Worm (Caenorhabditis elegans): Measurements from ENCODE around the gene unc-68.

The unc-68 gene

ce11 chrV:6878559-6878958, 50.3 kb downstream of the unc-68 start:
- TF ChIP-seq T22C8.4 (GFP tag; IDR thresholded peaks at IDR 0.05) (no peak), cog-1 (tag; optimal IDR thresholded peaks at IDR 0.05) (no peak), klf-2 (GFP tag; conservative IDR thresholded peaks at IDR 0.05) (no peak), ztf-23 (GFP tag; IDR thresholded peaks at IDR 0.05) (no peak), ref-1 (GFP tag; conservative IDR thresholded peaks at IDR 0.05) (no peak), ztf-29 (GFP tag; IDR thresholded peaks at IDR 0.05) (no peak), med-1 (GFP tag; optimal IDR thresholded peaks at IDR 0.05; ENCODE audit: insufficient read depth) (no peak)

- TF ChIP-seq cog-1 (tag; optimal IDR thresholded peaks at IDR 0.05) (no peak), ztf-29 (GFP tag; IDR thresholded peaks at IDR 0.05) (0 out of 2 replicates have a peak, but pooled peaks have one; percentile 14)
Measured at ce11 chrV:6876763-6877515, 51.9 kb downstream of the unc-68 start.

- TF ChIP-seq med-1 (GFP tag; optimal IDR thresholded peaks at IDR 0.05; ENCODE audit: insufficient read depth) (no peak), ref-1 (GFP tag; conservative IDR thresholded peaks at IDR 0.05) (no peak), flt-1 (GFP tag; IDR thresholded peaks at IDR 0.05) (no peak), cog-1 (tag; optimal IDR thresholded peaks at IDR 0.05) (no peak), ztf-29 (GFP tag; IDR thresholded peaks at IDR 0.05) (no peak), klf-2 (GFP tag; conservative IDR thresholded peaks at IDR 0.05) (no peak), ztf-23 (GFP tag; IDR thresholded peaks at IDR 0.05) (no peak), T22C8.4 (GFP tag; IDR thresholded peaks at IDR 0.05) (no peak), tab-1 (GFP tag; IDR thresholded peaks at IDR 0.05) (no peak)
Measured at ce11 chrV:6875795-6876194, 53.0 kb downstream of the unc-68 start.

DNA sequence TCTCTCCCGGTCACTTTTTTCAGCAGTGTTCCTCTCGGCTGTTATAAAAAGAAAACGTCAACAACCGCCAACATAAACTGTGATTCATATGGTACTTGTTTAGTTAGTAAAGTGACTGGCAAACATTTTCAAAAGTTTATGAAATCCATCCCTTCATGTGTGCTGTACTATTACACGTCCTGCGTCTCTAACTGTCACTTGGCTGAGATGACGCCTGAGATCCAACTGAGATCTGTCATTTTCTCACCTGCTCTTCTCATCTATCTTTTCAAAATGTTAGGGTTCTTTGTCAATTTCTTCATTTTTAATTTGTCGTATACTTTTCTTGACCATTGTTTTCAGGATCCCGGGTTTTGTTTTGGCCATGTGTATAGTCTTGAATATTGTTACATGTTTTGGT, 54.1 kb downstream of the unc-68 start:
- TF ChIP-seq flt-1 (GFP tag; IDR thresholded peaks at IDR 0.05) (no peak), ztf-29 (GFP tag; IDR thresholded peaks at IDR 0.05) (no peak), ztf-23 (GFP tag; IDR thresholded peaks at IDR 0.05) (no peak), T22C8.4 (GFP tag; IDR thresholded peaks at IDR 0.05) (no peak), klf-2 (GFP tag; conservative IDR thresholded peaks at IDR 0.05) (no peak), tab-1 (GFP tag; IDR thresholded peaks at IDR 0.05) (no peak), cog-1 (tag; optimal IDR thresholded peaks at IDR 0.05) (no peak), med-1 (GFP tag; optimal IDR thresholded peaks at IDR 0.05; ENCODE audit: insufficient read depth) (no peak), ref-1 (GFP tag; conservative IDR thresholded peaks at IDR 0.05) (no peak)

ce11 chrV:6870004-6870403, 58.8 kb downstream of the unc-68 start, which contains the start of gene frpr-18:
Gene frpr-18, plus strand, starts transcription at chrV:6870304.
- TF ChIP-seq cog-1 (tag; optimal IDR thresholded peaks at IDR 0.05): no peak
- TF ChIP-seq tab-1 (GFP tag; IDR thresholded peaks at IDR 0.05): no peak
- no peak for TF ChIP-seq ztf-29 (GFP tag; IDR thresholded peaks at IDR 0.05)
- TF ChIP-seq ztf-23 (GFP tag; IDR thresholded peaks at IDR 0.05): no peak
- TF ChIP-seq med-1 (GFP tag; optimal IDR thresholded peaks at IDR 0.05; ENCODE audit: insufficient read depth): no peak
- TF ChIP-seq klf-2 (GFP tag; conservative IDR thresholded peaks at IDR 0.05): no peak
- TF ChIP-seq T22C8.4 (GFP tag; IDR thresholded peaks at IDR 0.05): no peak
- TF ChIP-seq ref-1 (GFP tag; conservative IDR thresholded peaks at IDR 0.05): no peak
- no peak for TF ChIP-seq flt-1 (GFP tag; IDR thresholded peaks at IDR 0.05)

DNA sequence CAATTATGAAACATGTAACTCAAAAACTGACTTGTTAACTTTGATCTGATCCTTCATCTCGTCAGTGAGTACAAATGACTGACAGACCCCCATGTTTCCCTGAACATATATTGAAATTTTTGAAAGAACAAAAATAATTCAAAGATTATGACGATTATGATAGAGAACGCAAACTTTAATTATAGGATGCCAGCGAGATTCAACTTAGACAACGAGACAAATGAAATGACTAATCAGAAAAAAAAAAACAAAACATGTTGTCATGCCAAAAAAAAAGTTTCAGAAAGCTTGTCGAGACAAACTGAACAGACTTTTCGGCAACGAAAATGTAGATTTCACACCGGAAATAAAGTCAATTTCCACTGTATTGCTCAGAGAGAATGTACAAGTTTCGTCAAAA, 74.1 kb downstream of the unc-68 start, which contains the start of gene gpa-10:
Gene gpa-10, minus strand, starts transcription at position 101 of the 400 bp plus-strand sequence.
- no peak for TF ChIP-seq ztf-29 (GFP tag; IDR thresholded peaks at IDR 0.05)
- no peak for TF ChIP-seq klf-2 (GFP tag; conservative IDR thresholded peaks at IDR 0.05)
- no peak for TF ChIP-seq cog-1 (tag; optimal IDR thresholded peaks at IDR 0.05)
- TF ChIP-seq flt-1 (GFP tag; IDR thresholded peaks at IDR 0.05): no peak
- TF ChIP-seq ref-1 (GFP tag; conservative IDR thresholded peaks at IDR 0.05): no peak
- no peak for TF ChIP-seq med-1 (GFP tag; optimal IDR thresholded peaks at IDR 0.05; ENCODE audit: insufficient read depth)
- TF ChIP-seq T22C8.4 (GFP tag; IDR thresholded peaks at IDR 0.05): no peak
- TF ChIP-seq tab-1 (GFP tag; IDR thresholded peaks at IDR 0.05): no peak
- TF ChIP-seq ztf-23 (GFP tag; IDR thresholded peaks at IDR 0.05): no peak

Measured in whole organism, midembryonic.